Worm (Caenorhabditis elegans) whole organism, L1 larva: ENCODE measurements around the gene T25D1.1.

ENCODE experiments used
- dpl-1 ChIP-seq, 3 experiments: fragments of 150-350 bp in 2 of 3; sonication (generic microtip) in 1 of 3; optimal IDR thresholded peaks; 2 replicates each; lab custom pipeline; 2014 to 2017; ENCODE audit warnings: missing biosample characterization in 3 of 3, missing genetic modification characterization in 3 of 3, missing genetic modification reagents in 3 of 3
- ets-5 ChIP-seq: fragments of 200-800 bp; sonication (Bioruptor generic); IDR thresholded peaks from 2 replicates; pipeline ENCODE4 v1.3.6; 2022; ENCODE audit warnings: missing genetic modification characterization, missing compliant biosample characterization
- fkh-10 ChIP-seq: sonication (generic microtip); optimal IDR thresholded peaks from 2 replicates; lab custom pipeline; 2017; ENCODE audit warnings: missing biosample characterization, missing genetic modification reagents, missing genetic modification characterization
- isw-1 ChIP-seq: fragments of 200-800 bp; sonication (Bioruptor generic); IDR thresholded peaks from 2 replicates; pipeline ENCODE4 v1.3.6; 2022; ENCODE audit warnings: missing genetic modification characterization, missing compliant biosample characterization
- nhr-77 ChIP-seq: fragments of 150-350 bp; optimal IDR thresholded peaks from 2 replicates; lab custom pipeline; 2014; ENCODE audit warnings: missing biosample characterization, missing genetic modification characterization
- tbx-2 ChIP-seq: sonication (generic microtip); optimal IDR thresholded peaks from 2 replicates; lab custom pipeline; 2016; ENCODE audit warnings: missing genetic modification characterization, missing compliant biosample characterization
- unc-98 ChIP-seq: fragments of 200-800 bp; sonication (Bioruptor generic); IDR thresholded peaks from 2 replicates; pipeline ENCODE4 v1.3.6; 2022; ENCODE audit warnings: missing genetic modification characterization, missing compliant biosample characterization

- TF ChIP-seq fkh-10 (GFP tag; lab: Kevin White, UChicago) (no peak), dpl-1 (GFP tag; optimal IDR thresholded peaks at IDR 0.05; lab: Kevin White, UChicago) (no peak), isw-1 (GFP tag; lab: Robert Waterston, UW) (no peak), nhr-77 (tag; lab: Kevin White, UChicago) (no peak), unc-98 (no peak), ets-5 (GFP tag; lab: Robert Waterston, UW) (no peak), tbx-2 (no peak)
These were observed 14.9 kb downstream of the T25D1.1 start for ce11 chrX:16534564-16534963.
